Fruit fly (Drosophila melanogaster): ENCODE results near the gene CG8001.

The CG8001 gene

dm6 chr3L:1774713-1775648 is 19.0 kb downstream of the CG8001 start, which contains the start of the genes CG13933 and PolD2 (continued):
- TF ChIP-seq E2f2 (GFP tag; IDR thresholded peaks at IDR 0.05) (peak; percentile 91), h (optimal IDR thresholded peaks at IDR 0.05) (no peak), tin (GFP tag; optimal IDR thresholded peaks at IDR 0.05) (peak; percentile 84), Gug (GFP tag; IDR thresholded peaks at IDR 0.05) (peak; percentile 67; the same call in 2 of the 4 replicates), Nf-YC (tag; optimal IDR thresholded peaks at IDR 0.05) (no peak), D19B (GFP tag; optimal IDR thresholded peaks at IDR 0.05) (no peak), twi (tag; optimal IDR thresholded peaks at IDR 0.05) (peak; percentile 96), CG8924 (tag; optimal IDR thresholded peaks at IDR 0.05) (peak; percentile 99), CG3065 (GFP tag; optimal IDR thresholded peaks at IDR 0.05) (no peak), Pdp1 (GFP tag; optimal IDR thresholded peaks at IDR 0.05) (peak; percentile 78 to 83), hth (optimal IDR thresholded peaks at IDR 0.05) (no peak), CG6175 (GFP tag; IDR thresholded peaks at IDR 0.05) (peak; percentile 59; the same call in 2 of the 3 replicates), Sox100B (GFP tag; optimal IDR thresholded peaks at IDR 0.05) (no peak), prd (optimal IDR thresholded peaks at IDR 0.05) (no peak), prd (GFP tag; IDR thresholded peaks at IDR 0.05) (peak; percentile 99), hbn (GFP tag; IDR thresholded peaks at IDR 0.05; ENCODE audit: partially characterized antibody) (peak; percentile 69), klu (GFP tag; IDR thresholded peaks at IDR 0.05) (peak; percentile 61; the same call in 1 of the 2 replicates), CG11247 (GFP tag; IDR thresholded peaks at IDR 0.05) (peak; percentile 90), bbx (GFP tag; IDR thresholded peaks at IDR 0.05; ENCODE audit: partially characterized antibody) (peak; percentile 81), run (tag; optimal IDR thresholded peaks at IDR 0.05) (peak; percentile 92), CG13424 (tag; optimal IDR thresholded peaks at IDR 0.05) (peak; percentile 99), Awh (GFP tag; IDR thresholded peaks at IDR 0.05) (peak; percentile 93), CG5953 (GFP tag; IDR thresholded peaks at IDR 0.05) (peak; percentile 98), abd-A (tag; optimal IDR thresholded peaks at IDR 0.05) (no peak), Ada2b (GFP tag; IDR thresholded peaks at IDR 0.05) (peak; percentile 95), ara (GFP tag; IDR thresholded peaks at IDR 0.05) (peak; percentile 97), HHEX (GFP tag; optimal IDR thresholded peaks at IDR 0.05) (peak; percentile 78), nau (GFP tag; optimal IDR thresholded peaks at IDR 0.05) (no peak), nerfin-1 (tag; optimal IDR thresholded peaks at IDR 0.05) (no peak), CG17568 (GFP tag; optimal IDR thresholded peaks at IDR 0.05) (no peak), cas (GFP tag; IDR thresholded peaks at IDR 0.05) (peak; percentile 90), Elba2 (GFP tag; optimal IDR thresholded peaks at IDR 0.05) (peak; percentile 60), CG10565 (GFP tag; optimal IDR thresholded peaks at IDR 0.05) (peak; percentile 5), CG31441 (GFP tag; IDR thresholded peaks at IDR 0.05) (no peak; the same call in 1 of the 2 replicates), jumu (GFP tag; optimal IDR thresholded peaks at IDR 0.05) (peak; percentile 66), CG11695 (GFP tag; IDR thresholded peaks at IDR 0.05) (peak; percentile 94), disco-r (GFP tag; optimal IDR thresholded peaks at IDR 0.05) (peak; percentile 53), salm (tag; optimal IDR thresholded peaks at IDR 0.05) (peak; percentile 96), chn (GFP tag; optimal IDR thresholded peaks at IDR 0.05) (peak; percentile 86), HLH4C (GFP tag; IDR thresholded peaks at IDR 0.05; ENCODE audit: partially characterized antibody) (peak; percentile 95), CG6765 (GFP tag; optimal IDR thresholded peaks at IDR 0.05) (peak; percentile 74), z (GFP tag; IDR thresholded peaks at IDR 0.05) (no peak), gem (tag; optimal IDR thresholded peaks at IDR 0.05) (peak; percentile 99), Ets97D (GFP tag; optimal IDR thresholded peaks at IDR 0.05) (peak; percentile 54), MTF-1 (GFP tag; optimal IDR thresholded peaks at IDR 0.05; ENCODE audit: borderline replicate concordance) (peak; percentile 72), sna (GFP tag; IDR thresholded peaks at IDR 0.05; ENCODE audit: partially characterized antibody) (peak; percentile 80), az2 (GFP tag; optimal IDR thresholded peaks at IDR 0.05) (peak; percentile 98), CG8359 (GFP tag; optimal IDR thresholded peaks at IDR 0.05; ENCODE audit: borderline replicate concordance) (peak; percentile 64), bsh (GFP tag; optimal IDR thresholded peaks at IDR 0.05) (peak in 1 of 2 experiments; percentile 100)
